Worm (Caenorhabditis elegans) whole organism, mixed stage, embryonic: ENCODE data around the gene sdz-38.

ENCODE experiments used
- mab-5 ChIP-seq: fragments of 150-350 bp; optimal IDR thresholded peaks from 2 replicates; lab custom pipeline; 2014; ENCODE audit warnings: missing biosample characterization, missing genetic modification characterization
- nhr-12 ChIP-seq: fragments of 150-350 bp; optimal IDR thresholded peaks from 2 replicates; lab custom pipeline; 2014; ENCODE audit warnings: missing biosample characterization, missing genetic modification characterization

- no peak for TF ChIP-seq mab-5 (tag; lab: Kevin White, UChicago)
- TF ChIP-seq nhr-12 (tag; lab: Kevin White, UChicago) = no peak
Measured at ce11 chrII:9954885-9955284, 26.8 kb downstream of the sdz-38 start, which contains the start of gene egl-43.
